Worm (Caenorhabditis elegans): Measurements from ENCODE around the gene Y11D7A.5.

- no peak for TF ChIP-seq ceh-58 (GFP tag; IDR thresholded peaks at IDR 0.05)
- TF ChIP-seq unc-62 (GFP tag; optimal IDR thresholded peaks at IDR 0.05): no peak
- TF ChIP-seq madf-3 (GFP tag; IDR thresholded peaks at IDR 0.05): no peak
- TF ChIP-seq B0336.3 (GFP tag; IDR thresholded peaks at IDR 0.05): no peak
- TF ChIP-seq ztf-25 (GFP tag; IDR thresholded peaks at IDR 0.05): no peak
- no peak for TF ChIP-seq pha-4 (tag; optimal IDR thresholded peaks at IDR 0.05)
- TF ChIP-seq sea-2 (GFP tag; IDR thresholded peaks at IDR 0.05): no peak
- TF ChIP-seq lin-26 (GFP tag; IDR thresholded peaks at IDR 0.05): no peak
- TF ChIP-seq F10E7.11 (tag; optimal IDR thresholded peaks at IDR 0.05): no peak
- TF ChIP-seq attf-3 (GFP tag; conservative IDR thresholded peaks at IDR 0.05): no peak
- TF ChIP-seq snpc-4 (GFP tag; optimal IDR thresholded peaks at IDR 0.05): no peak
- TF ChIP-seq snpc-4 (tag; optimal IDR thresholded peaks at IDR 0.05): no peak
Observed at ce11 chrIV:9212121-9212520, 33.2 kb downstream of the Y11D7A.5 start, which contains the start of gene C46C2.6.

All from whole organism, young adult.